Fruit fly (Drosophila melanogaster) whole organism, pupa: Measurements from ENCODE around the gene CG7950.

Source experiments
- CG10348 ChIP-seq: fragments of 200-800 bp; sonication (Bioruptor generic); IDR thresholded peaks from 2 replicates; pipeline ENCODE4 v1.3.6; 2022; ENCODE audit warnings: missing biosample characterization, missing genetic modification characterization
- CG12605 ChIP-seq: fragments of 200-800 bp; sonication (Bioruptor generic); IDR thresholded peaks from 2 replicates; pipeline ENCODE4 v1.3.6; 2022; ENCODE audit warnings: missing biosample characterization, missing genetic modification characterization
- CG13204 ChIP-seq: fragments of 200-800 bp; sonication (Bioruptor generic); optimal IDR thresholded peaks from 2 replicates; lab custom pipeline; 2018; ENCODE audit warnings: missing biosample characterization, mild to moderate bottlenecking, missing genetic modification characterization, moderate library complexity
- CG14655 ChIP-seq: fragments of 200-800 bp; sonication (Bioruptor generic); optimal IDR thresholded peaks from 3 replicates; lab custom pipeline; 2017; ENCODE audit warnings: mild to moderate bottlenecking, missing biosample characterization, missing genetic modification reagents, missing genetic modification characterization
- CG34367 ChIP-seq: fragments of 200-800 bp; sonication (Bioruptor generic); optimal IDR thresholded peaks from 2 replicates; lab custom pipeline; 2018; ENCODE audit warnings: missing biosample characterization, mild to moderate bottlenecking, missing genetic modification characterization
- CG8159 ChIP-seq: fragments of 200-800 bp; sonication (Bioruptor generic); optimal IDR thresholded peaks from 3 replicates; lab custom pipeline; 2018; ENCODE audit warnings: missing biosample characterization, mild to moderate bottlenecking, missing genetic modification characterization, moderate library complexity
- CG8301 ChIP-seq: fragments of 200-800 bp; sonication (Bioruptor generic); optimal IDR thresholded peaks from 2 replicates; lab custom pipeline; 2018; ENCODE audit warnings: missing biosample characterization, mild to moderate bottlenecking, missing genetic modification characterization
- Pif1B ChIP-seq: fragments of 200-800 bp; sonication (Bioruptor generic); optimal IDR thresholded peaks from 3 replicates; lab custom pipeline; 2016; ENCODE audit warnings: missing biosample characterization, missing genetic modification characterization
- Snoo ChIP-seq: fragments of 200-800 bp; sonication (Bioruptor generic); optimal IDR thresholded peaks from 3 replicates; lab custom pipeline; 2017; ENCODE audit warnings: missing biosample characterization, mild to moderate bottlenecking, missing genetic modification characterization, inconsistent platforms
- fd96Ca ChIP-seq: fragments of 200-800 bp; sonication (Bioruptor generic); IDR thresholded peaks from 3 replicates; pipeline ENCODE4 v1.3.6; 2022; ENCODE audit warnings: missing biosample characterization, missing genetic modification characterization

DNA sequence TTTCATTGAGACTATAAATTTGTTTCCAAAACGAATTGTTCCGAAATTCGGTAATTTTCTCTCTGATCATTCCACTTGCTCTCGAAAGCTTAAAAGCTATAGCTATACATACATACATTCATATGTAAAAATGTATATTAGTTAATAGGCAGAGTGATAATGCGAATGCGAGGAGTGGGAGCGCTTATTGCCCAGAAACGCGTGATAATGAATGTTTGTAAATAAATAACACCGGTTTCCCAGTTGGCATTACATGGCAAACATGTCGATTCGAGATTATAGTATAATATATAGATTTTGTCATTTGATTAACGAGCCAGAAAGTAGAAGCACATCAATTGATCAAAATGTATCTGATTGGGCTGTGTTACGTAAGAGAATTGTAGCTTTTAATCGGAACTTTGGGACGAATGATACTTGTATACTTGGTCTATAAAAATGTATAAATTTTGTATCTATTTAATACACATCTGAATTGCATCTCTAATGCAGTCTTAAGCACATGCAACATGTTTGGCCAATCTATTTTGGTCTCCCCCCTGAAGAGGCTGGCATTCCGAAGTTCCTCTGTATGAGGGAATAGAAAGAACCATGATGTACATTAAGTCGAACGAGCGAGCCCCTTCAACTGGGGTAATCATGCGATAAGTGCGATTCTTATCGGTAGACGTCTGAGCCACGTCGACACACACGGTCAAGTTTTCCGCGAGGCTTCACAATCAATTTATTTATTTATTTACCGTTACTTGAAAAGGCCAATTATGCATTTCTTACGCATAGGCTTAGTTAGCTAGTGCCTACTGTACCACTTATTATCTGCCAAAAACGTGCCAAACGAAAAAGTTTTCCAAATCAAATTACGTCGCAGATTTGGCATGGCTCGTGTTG, 43.8 kb upstream of the CG7950 start:
- TF ChIP-seq Snoo (tag; lab: Kevin White, UChicago) = no peak
- peak; percentile 68; the same call in 2 of the 3 replicates for TF ChIP-seq fd96Ca (GFP tag; lab: Robert Waterston, UW)
- TF ChIP-seq CG34367 (tag; lab: Kevin White, UChicago) = no peak
- TF ChIP-seq CG14655 = peak; percentile 58
- no peak for TF ChIP-seq Pif1B
- no peak for TF ChIP-seq CG12605 (GFP tag; lab: Robert Waterston, UW)
- no peak for TF ChIP-seq CG8159 (tag; lab: Kevin White, UChicago)
- TF ChIP-seq CG13204 (GFP tag; lab: Kevin White, UChicago) = no peak
- peak; percentile 38 for TF ChIP-seq CG8301 (tag; lab: Kevin White, UChicago)
- TF ChIP-seq CG10348 (GFP tag; lab: Robert Waterston, UW) = no peak
